Fruit fly (Drosophila melanogaster) whole organism, embryonic: ENCODE data around the gene CG42710.

Experiments used
- ATbp ChIP-seq: fragments of 200-800 bp; sonication (Bioruptor generic); optimal IDR thresholded peaks from 2 replicates; lab custom pipeline; 2017; ENCODE audit warnings: missing biosample characterization, mild to moderate bottlenecking, missing genetic modification characterization, missing genetic modification reagents
- CG10209 ChIP-seq: fragments of 200-800 bp; sonication (Bioruptor generic); optimal IDR thresholded peaks from 3 replicates; lab custom pipeline; 2017; ENCODE audit warnings: missing biosample characterization, mild to moderate bottlenecking, missing genetic modification characterization, missing genetic modification reagents
- CG10274 ChIP-seq: fragments of 200-800 bp; sonication (Bioruptor generic); optimal IDR thresholded peaks from 3 replicates; lab custom pipeline; 2017; ENCODE audit warnings: missing biosample characterization, mild to moderate bottlenecking, missing genetic modification characterization
- CG10543 ChIP-seq: fragments of 200-800 bp; sonication (Bioruptor generic); optimal IDR thresholded peaks from 3 replicates; lab custom pipeline; 2017; ENCODE audit warnings: missing biosample characterization, mild to moderate bottlenecking, missing genetic modification characterization, moderate library complexity
- CG11093 ChIP-seq: fragments of 200-800 bp; sonication (Bioruptor generic); IDR thresholded peaks from 3 replicates; pipeline ENCODE4 v1.3.6; 2022; ENCODE audit warnings: missing biosample characterization, missing genetic modification characterization
- CG11695 ChIP-seq: fragments of 200-800 bp; sonication (Bioruptor generic); IDR thresholded peaks from 3 replicates; pipeline ENCODE4 v1.3.6; 2022; ENCODE audit warnings: missing biosample characterization, missing genetic modification characterization
- CG13123 ChIP-seq: fragments of 200-800 bp; sonication (Bioruptor generic); optimal IDR thresholded peaks from 2 replicates; lab custom pipeline; 2016; ENCODE audit warnings: missing biosample characterization, missing genetic modification characterization
- CG13775 ChIP-seq: fragments of 200-800 bp; sonication (Bioruptor generic); optimal IDR thresholded peaks from 3 replicates; lab custom pipeline; 2017; ENCODE audit warnings: missing biosample characterization, mild to moderate bottlenecking, missing genetic modification characterization
- CG14014 ChIP-seq: fragments of 200-800 bp; sonication (Bioruptor generic); IDR thresholded peaks from 2 replicates; pipeline ENCODE4 v1.3.6; 2022; ENCODE audit warnings: missing biosample characterization, missing genetic modification characterization
- CG16815 ChIP-seq: fragments of 200-800 bp; sonication (Bioruptor generic); optimal IDR thresholded peaks from 3 replicates; lab custom pipeline; 2017; ENCODE audit warnings: missing biosample characterization, mild to moderate bottlenecking, missing genetic modification characterization
- CG18476 ChIP-seq: fragments of 200-800 bp; sonication (Bioruptor generic); optimal IDR thresholded peaks from 2 replicates; lab custom pipeline; 2016; ENCODE audit warnings: missing biosample characterization, mild to moderate bottlenecking, missing genetic modification characterization
- CG31388 ChIP-seq: fragments of 200-800 bp; sonication (Bioruptor generic); optimal IDR thresholded peaks from 2 replicates; lab custom pipeline; 2016; ENCODE audit warnings: missing biosample characterization, missing genetic modification characterization
- CG4617 ChIP-seq: fragments of 200-800 bp; sonication (Bioruptor generic); optimal IDR thresholded peaks from 3 replicates; lab custom pipeline; 2016; ENCODE audit warnings: missing biosample characterization, missing genetic modification characterization, borderline replicate concordance
- CG6654 ChIP-seq: fragments of 200-800 bp; sonication (Bioruptor generic); optimal IDR thresholded peaks from 2 replicates; lab custom pipeline; 2017; ENCODE audit warnings: missing biosample characterization, mild to moderate bottlenecking, missing genetic modification characterization
- CG7745 ChIP-seq: fragments of 200-800 bp; sonication (Bioruptor generic); optimal IDR thresholded peaks from 2 replicates; lab custom pipeline; 2018; ENCODE audit warnings: missing biosample characterization, mild to moderate bottlenecking, missing genetic modification characterization, moderate library complexity
- CG8290 ChIP-seq, 3 experiments: fragments of 200-800 bp; sonication (Bioruptor generic); optimal IDR thresholded peaks; 2 replicates each; lab custom pipeline; 2016 to 2019; ENCODE audit warnings: missing biosample characterization in 3 of 3, missing genetic modification characterization in 3 of 3, mild to moderate bottlenecking in 2 of 3, moderate library complexity in 1 of 3
- CG8765 ChIP-seq: fragments of 200-800 bp; sonication (Bioruptor generic); IDR thresholded peaks from 2 replicates; pipeline ENCODE4 v1.3.6; 2022; ENCODE audit warnings: missing biosample characterization, missing genetic modification characterization
- CTCF ChIP-seq: fragments of 200-800 bp; sonication (Bioruptor generic); optimal IDR thresholded peaks from 2 replicates; lab custom pipeline; 2017; ENCODE audit warnings: missing biosample characterization, mild to moderate bottlenecking, missing genetic modification characterization, moderate library complexity
- Dbx ChIP-seq: fragments of 200-800 bp; sonication (Bioruptor generic); IDR thresholded peaks from 3 replicates; pipeline ENCODE4 v1.3.6; 2022; ENCODE audit warnings: missing biosample characterization, missing genetic modification characterization
- Dip2 ChIP-seq: fragments of 200-800 bp; sonication (Bioruptor generic); IDR thresholded peaks from 2 replicates; pipeline ENCODE4 v1.3.6; 2022; ENCODE audit warnings: missing biosample characterization, missing genetic modification characterization
- Max ChIP-seq: fragments of 200-800 bp; sonication (Bioruptor generic); optimal IDR thresholded peaks from 2 replicates; lab custom pipeline; 2016; ENCODE audit warnings: missing biosample characterization, mild to moderate bottlenecking, missing genetic modification characterization
- Med ChIP-seq: fragments of 200-800 bp; sonication (Bioruptor generic); peaks from one replicate; lab custom pipeline; 2016; ENCODE audit warnings: missing biosample characterization, missing genetic modification characterization, mild to moderate bottlenecking, inconsistent platforms, moderate library complexity
- Nf-YC ChIP-seq: fragments of 200-800 bp; optimal IDR thresholded peaks from 3 replicates; lab custom pipeline; 2019; ENCODE audit warnings: missing biosample characterization, mild to moderate bottlenecking, missing genetic modification characterization, moderate library complexity
- Poxn ChIP-seq: fragments of 200-800 bp; sonication (Bioruptor generic); IDR thresholded peaks from 2 replicates; pipeline ENCODE4 v1.3.6; 2022; ENCODE audit warnings: missing biosample characterization, missing genetic modification characterization
- Side ChIP-seq: fragments of 200-800 bp; sonication (Bioruptor generic); optimal IDR thresholded peaks from 2 replicates; lab custom pipeline; 2016; ENCODE audit warnings: missing biosample characterization, missing genetic modification characterization
- Six4 ChIP-seq: fragments of 200-800 bp; sonication (Bioruptor generic); optimal IDR thresholded peaks from 2 replicates; lab custom pipeline; 2016; ENCODE audit warnings: missing biosample characterization, missing genetic modification characterization
- Spps ChIP-seq: fragments of 200-800 bp; sonication (Bioruptor generic); optimal IDR thresholded peaks from 2 replicates; lab custom pipeline; 2018; ENCODE audit warnings: missing biosample characterization, mild to moderate bottlenecking, missing genetic modification characterization
- Taf1 ChIP-seq: fragments of 200-800 bp; sonication (Bioruptor generic); IDR thresholded peaks from 2 replicates; pipeline ENCODE4 v1.3.6; 2022; ENCODE audit warnings: missing biosample characterization, missing genetic modification characterization
- Usf ChIP-seq: fragments of 200-800 bp; sonication (Bioruptor generic); optimal IDR thresholded peaks from 2 replicates; lab custom pipeline; 2017; ENCODE audit warnings: missing genotype, missing biosample characterization, missing genetic modification characterization
- ap ChIP-seq: fragments of 200-800 bp; sonication (Bioruptor generic); IDR thresholded peaks from 2 replicates; pipeline ENCODE4 v1.3.6; 2022; ENCODE audit warnings: missing biosample characterization, missing genetic modification characterization
- bigmax ChIP-seq: fragments of 200-800 bp; sonication (Bioruptor generic); optimal IDR thresholded peaks from 2 replicates; lab custom pipeline; 2018; ENCODE audit warnings: missing biosample characterization, mild to moderate bottlenecking, missing genetic modification characterization
- btn ChIP-seq: fragments of 200-800 bp; sonication (Bioruptor generic); optimal IDR thresholded peaks from 2 replicates; lab custom pipeline; 2016; ENCODE audit warnings: missing biosample characterization, missing genetic modification characterization
- chn ChIP-seq: fragments of 200-800 bp; sonication (Bioruptor generic); optimal IDR thresholded peaks from 2 replicates; lab custom pipeline; 2016; ENCODE audit warnings: missing biosample characterization, missing genetic modification characterization
- dan ChIP-seq: fragments of 200-800 bp; sonication (Bioruptor generic); IDR thresholded peaks from 2 replicates; pipeline ENCODE4 v1.3.6; 2022; ENCODE audit warnings: missing biosample characterization, missing genetic modification characterization
- dm ChIP-seq: fragments of 200-800 bp; sonication (Bioruptor generic); optimal IDR thresholded peaks from 3 replicates; lab custom pipeline; 2016; ENCODE audit warnings: missing biosample characterization, missing genetic modification characterization
- dmrt99B ChIP-seq: fragments of 200-800 bp; sonication (Bioruptor generic); optimal IDR thresholded peaks from 2 replicates; lab custom pipeline; 2018; ENCODE audit warnings: missing biosample characterization, mild to moderate bottlenecking, missing genetic modification characterization, moderate library complexity
- klu ChIP-seq: fragments of 200-800 bp; sonication (Bioruptor generic); IDR thresholded peaks from 2 replicates; pipeline ENCODE4 v1.3.6; 2022; ENCODE audit warnings: missing biosample characterization, missing genetic modification characterization
- knrl ChIP-seq: fragments of 200-800 bp; sonication (Bioruptor generic); IDR thresholded peaks from 3 replicates; pipeline ENCODE4 v1.3.6; 2022; ENCODE audit warnings: missing biosample characterization, missing genetic modification characterization; ENCODE audit not compliant: partially characterized antibody
- lilli ChIP-seq: fragments of 200-800 bp; sonication (Bioruptor generic); optimal IDR thresholded peaks from 3 replicates; lab custom pipeline; 2016; ENCODE audit warnings: missing biosample characterization, missing genetic modification characterization
- lola ChIP-seq, 3 experiments: fragments of >200 bp in 2 of 3; fragments of 200-800 bp in 1 of 3; sonication (Bioruptor generic) in 1 of 3; optimal IDR thresholded peaks; 2 replicates each; lab custom pipeline; 2017 to 2019; ENCODE audit warnings: missing biosample characterization in 3 of 3, missing genetic modification characterization in 3 of 3, mild to moderate bottlenecking in 1 of 3, moderate library complexity in 1 of 3
- nau ChIP-seq: fragments of 200-800 bp; sonication (Bioruptor generic); optimal IDR thresholded peaks from 3 replicates; lab custom pipeline; 2017; ENCODE audit warnings: missing biosample characterization, mild to moderate bottlenecking, missing genetic modification characterization, missing genetic modification reagents
- oc ChIP-seq: fragments of 200-800 bp; sonication (Bioruptor generic); optimal IDR thresholded peaks from 2 replicates; lab custom pipeline; 2018; ENCODE audit warnings: missing biosample characterization, mild to moderate bottlenecking, missing genetic modification characterization, moderate library complexity
- pita ChIP-seq: fragments of 200-800 bp; sonication (Bioruptor generic); optimal IDR thresholded peaks from 2 replicates; lab custom pipeline; 2017; ENCODE audit warnings: missing biosample characterization, mild to moderate bottlenecking, missing genetic modification characterization
- ranshi ChIP-seq: fragments of 200-800 bp; sonication (Bioruptor generic); IDR thresholded peaks from 2 replicates; pipeline ENCODE4 v1.3.6; 2022; ENCODE audit warnings: missing biosample characterization, missing genetic modification characterization
- ro ChIP-seq: fragments of 200-800 bp; sonication (Bioruptor generic); IDR thresholded peaks from 2 replicates; pipeline ENCODE4 v1.3.6; 2022; ENCODE audit warnings: missing biosample characterization, missing genetic modification characterization
- row ChIP-seq: fragments of 200-800 bp; sonication (Bioruptor generic); IDR thresholded peaks from 3 replicates; pipeline ENCODE4 v1.3.6; 2022; ENCODE audit warnings: missing biosample characterization, missing genetic modification characterization
- scrt ChIP-seq: fragments of 200-800 bp; sonication (Bioruptor generic); optimal IDR thresholded peaks from 2 replicates; lab custom pipeline; 2018; ENCODE audit warnings: missing biosample characterization, mild to moderate bottlenecking, missing genetic modification characterization, moderate library complexity
- sd ChIP-seq: fragments of 200-800 bp; sonication (Bioruptor generic); optimal IDR thresholded peaks from 3 replicates; lab custom pipeline; 2018; ENCODE audit warnings: missing biosample characterization, mild to moderate bottlenecking, missing genetic modification characterization, moderate library complexity
- slbo ChIP-seq: fragments of 200-800 bp; sonication (Bioruptor generic); IDR thresholded peaks from 2 replicates; pipeline ENCODE4 v1.3.6; 2022; ENCODE audit warnings: missing biosample characterization, missing genetic modification characterization
- sna ChIP-seq: fragments of 200-800 bp; sonication (Bioruptor generic); IDR thresholded peaks from 2 replicates; pipeline ENCODE4 v1.3.6; 2022; ENCODE audit warnings: missing biosample characterization, missing genetic modification characterization; ENCODE audit not compliant: partially characterized antibody
- tap ChIP-seq: fragments of 200-800 bp; optimal IDR thresholded peaks from 3 replicates; lab custom pipeline; 2019; ENCODE audit warnings: missing biosample characterization, mild to moderate bottlenecking, missing genetic modification characterization, moderate library complexity
- wek ChIP-seq: fragments of 200-800 bp; sonication (Bioruptor generic); optimal IDR thresholded peaks from 3 replicates; lab custom pipeline; 2018; ENCODE audit warnings: missing biosample characterization, mild to moderate bottlenecking, missing genetic modification characterization, moderate library complexity

The CG42710 gene

DNA sequence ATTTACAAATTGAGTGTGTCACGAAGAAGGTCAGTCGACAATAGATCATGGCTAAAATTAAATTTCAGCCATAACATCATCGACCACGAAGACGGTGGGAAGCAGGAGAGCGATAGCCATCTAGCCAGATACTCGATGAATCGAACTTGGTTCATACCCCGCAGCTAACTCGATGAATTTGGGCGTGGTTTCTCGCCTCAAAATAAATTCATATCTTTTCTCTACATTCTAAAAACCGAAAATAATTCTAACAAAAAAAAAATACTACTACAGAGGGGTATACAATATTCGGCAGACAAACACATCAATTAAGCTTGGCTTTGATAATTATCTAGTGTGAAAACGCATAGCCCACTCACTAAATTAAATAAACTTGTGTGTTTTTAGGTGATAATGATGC is 49.6 kb downstream of the CG42710 start (continued):
- TF ChIP-seq oc (tag; lab: Kevin White, UChicago): no peak
- TF ChIP-seq Nf-YC (tag; lab: Kevin White, UChicago): no peak
- TF ChIP-seq Poxn (GFP tag; lab: Robert Waterston, UW): no peak
- no peak for TF ChIP-seq btn (GFP tag; lab: Kevin White, UChicago)
- TF ChIP-seq scrt: no peak
- TF ChIP-seq Max: no peak
- TF ChIP-seq Side (GFP tag; lab: Kevin White, UChicago): no peak
- no peak for TF ChIP-seq Usf (GFP tag; lab: Kevin White, UChicago)
- TF ChIP-seq CTCF: no peak
- no peak for TF ChIP-seq Spps (tag; lab: Kevin White, UChicago)
- TF ChIP-seq dan (GFP tag; lab: Robert Waterston, UW): no peak
- no peak for TF ChIP-seq CG16815
- TF ChIP-seq CG6654 (GFP tag; lab: Kevin White, UChicago): no peak
- no peak for TF ChIP-seq CG7745 (tag; lab: Kevin White, UChicago)
- no peak for TF ChIP-seq CG11093 (GFP tag; lab: Robert Waterston, UW)
- TF ChIP-seq sna (GFP tag; lab: Robert Waterston, UW): no peak
- TF ChIP-seq klu (GFP tag; lab: Robert Waterston, UW): no peak
- TF ChIP-seq ATbp (GFP tag; lab: Kevin White, UChicago): no peak
- TF ChIP-seq Dip2 (GFP tag; lab: Robert Waterston, UW): no peak
- TF ChIP-seq Dbx (GFP tag; lab: Robert Waterston, UW): 0 out of 3 replicates have a peak, but pooled peaks have one; percentile 10
- no peak for TF ChIP-seq wek (GFP tag; lab: Kevin White, UChicago)
- TF ChIP-seq bigmax (GFP tag; lab: Kevin White, UChicago): no peak
- TF ChIP-seq dm (GFP tag; lab: Kevin White, UChicago): no peak
- TF ChIP-seq CG10209: no peak
- TF ChIP-seq CG14014 (GFP tag; lab: Robert Waterston, UW): no peak
- TF ChIP-seq knrl (GFP tag; lab: Robert Waterston, UW): no peak
- TF ChIP-seq tap: no peak
- no peak for TF ChIP-seq CG8765 (GFP tag; lab: Robert Waterston, UW)
- TF ChIP-seq Six4 (GFP tag; lab: Kevin White, UChicago): no peak
- TF ChIP-seq CG18476 (GFP tag; lab: Kevin White, UChicago): no peak
- TF ChIP-seq Taf1 (GFP tag; lab: Robert Waterston, UW): no peak
- TF ChIP-seq CG13123: no peak
- TF ChIP-seq slbo: 0 out of 2 replicates have a peak, but pooled peaks have one; percentile 35
- TF ChIP-seq CG10274 (GFP tag; lab: Kevin White, UChicago): no peak
- TF ChIP-seq CG8290 (GFP tag; optimal IDR thresholded peaks at IDR 0.05; lab: Kevin White, UChicago): no peak
- no peak for TF ChIP-seq CG8290 (tag; optimal IDR thresholded peaks at IDR 0.05; lab: Kevin White, UChicago)
- peak; percentile 70 for TF ChIP-seq row
- peak; percentile 85 for TF ChIP-seq Med (GFP tag; lab: Kevin White, UChicago)
- TF ChIP-seq ap: no peak
- TF ChIP-seq nau (GFP tag; lab: Kevin White, UChicago): no peak
- no peak for TF ChIP-seq ro (GFP tag; lab: Robert Waterston, UW)
- TF ChIP-seq lilli: peak; percentile 34
- TF ChIP-seq CG11695 (GFP tag; lab: Robert Waterston, UW): no peak; the same call in 2 of the 3 replicates
- TF ChIP-seq CG10543 (GFP tag; lab: Kevin White, UChicago): no peak
- no peak for TF ChIP-seq CG13775 (GFP tag; lab: Kevin White, UChicago)
- no peak for TF ChIP-seq chn (GFP tag; lab: Kevin White, UChicago)
- no peak for TF ChIP-seq lola (GFP tag; optimal IDR thresholded peaks at IDR 0.05; lab: Kevin White, UChicago)
- 0 out of 2 replicates have a peak, but pooled peaks have one; percentile 14 for TF ChIP-seq ranshi (GFP tag; lab: Robert Waterston, UW)
- TF ChIP-seq sd (tag; lab: Kevin White, UChicago): no peak
- no peak for TF ChIP-seq CG4617 (GFP tag; lab: Kevin White, UChicago)
- TF ChIP-seq pita (GFP tag; lab: Kevin White, UChicago): no peak
- peak; percentile 68 for TF ChIP-seq dmrt99B (tag; lab: Kevin White, UChicago)
- no peak for TF ChIP-seq CG31388
